Worm (Caenorhabditis elegans) whole organism, midembryonic: ENCODE data around the gene Y22D7AL.9.

ENCODE experiments used
- T22C8.4 ChIP-seq: fragments of 200-800 bp; sonication (Bioruptor generic); IDR thresholded peaks from 2 replicates; pipeline ENCODE4 v1.3.6; 2022; ENCODE audit warnings: missing genetic modification characterization, missing compliant biosample characterization
- cog-1 ChIP-seq: sonication (generic microtip); optimal IDR thresholded peaks from 2 replicates; lab custom pipeline; 2016; ENCODE audit warnings: missing genetic modification characterization, missing compliant biosample characterization
- flt-1 ChIP-seq: fragments of 200-800 bp; sonication (Bioruptor generic); IDR thresholded peaks from 2 replicates; pipeline ENCODE4 v1.3.6; 2022; ENCODE audit warnings: missing genetic modification characterization, missing compliant biosample characterization
- ztf-29 ChIP-seq: fragments of 200-800 bp; sonication (Bioruptor generic); IDR thresholded peaks from 2 replicates; pipeline ENCODE4 v1.3.6; 2022; ENCODE audit warnings: missing genetic modification reagents, missing genetic modification characterization, missing compliant biosample characterization

ce11 chrIII:1603776-1604175, 10.1 kb downstream of the Y22D7AL.9 start:
- no peak for TF ChIP-seq ztf-29 (GFP tag; lab: Robert Waterston, UW)
- TF ChIP-seq flt-1 (GFP tag; lab: Robert Waterston, UW) = no peak
- TF ChIP-seq T22C8.4 (GFP tag; lab: Robert Waterston, UW) = no peak
- no peak for TF ChIP-seq cog-1 (tag; lab: Kevin White, UChicago)
